Worm (Caenorhabditis elegans) whole organism, L4/young adult: Measurements from ENCODE around the gene C27C12.3.

Experiments used
- W03F9.2 ChIP-seq: fragments of 150-350 bp; optimal IDR thresholded peaks from 2 replicates; lab custom pipeline; 2014; ENCODE audit warnings: missing biosample characterization, missing genetic modification characterization
- dao-5 ChIP-seq: sonication (generic microtip); optimal IDR thresholded peaks from 2 replicates; lab custom pipeline; 2016; ENCODE audit warnings: missing genotype, missing genetic modification characterization, moderate library complexity, missing compliant biosample characterization
- him-1 ChIP-seq: sonication (generic microtip); optimal IDR thresholded peaks from 2 replicates; lab custom pipeline; 2016; ENCODE audit warnings: missing genotype, missing genetic modification reagents, missing genetic modification characterization, missing compliant biosample characterization

C27C12.3 gene

DNA sequence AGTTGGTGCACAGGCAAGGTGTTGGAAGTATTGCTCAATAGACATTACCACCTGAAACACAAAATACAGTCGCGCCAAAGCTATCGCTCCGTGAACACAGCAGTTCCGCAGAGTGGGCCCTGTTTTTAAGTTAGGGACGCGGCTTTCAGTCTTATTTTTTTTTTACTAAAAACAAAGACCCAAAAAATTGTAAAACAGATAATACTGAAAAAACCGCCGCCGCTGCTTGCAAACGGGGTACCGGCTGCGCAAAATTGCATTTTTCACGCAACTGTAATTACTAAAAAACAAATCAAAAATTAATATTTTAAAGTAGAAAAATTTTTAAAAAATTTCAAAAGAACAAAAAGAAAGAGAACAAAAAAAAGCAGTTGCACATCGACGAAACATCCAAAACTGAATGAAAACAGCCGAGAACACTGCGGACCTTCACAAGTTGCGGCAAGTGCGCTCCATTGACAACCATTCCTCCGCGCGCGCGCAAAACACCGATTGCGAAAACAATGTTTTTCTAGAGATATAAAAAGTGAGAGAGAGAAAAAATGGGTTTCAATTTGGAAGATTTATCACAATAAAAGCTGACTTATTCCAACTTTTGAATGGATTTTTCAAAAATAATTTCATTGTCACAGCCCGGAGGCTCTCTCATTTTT is 7.3 kb upstream of the C27C12.3 start, which contains the start of gene F31F6.3:
Gene F31F6.3 (minus strand): TSS at position 51 of the 653 bp plus-strand sequence.
- TF ChIP-seq dao-5 (tag; lab: Kevin White, UChicago) (no peak), W03F9.2 (tag; lab: Kevin White, UChicago) (no peak), him-1 (tag; lab: Kevin White, UChicago) (no peak)

DNA sequence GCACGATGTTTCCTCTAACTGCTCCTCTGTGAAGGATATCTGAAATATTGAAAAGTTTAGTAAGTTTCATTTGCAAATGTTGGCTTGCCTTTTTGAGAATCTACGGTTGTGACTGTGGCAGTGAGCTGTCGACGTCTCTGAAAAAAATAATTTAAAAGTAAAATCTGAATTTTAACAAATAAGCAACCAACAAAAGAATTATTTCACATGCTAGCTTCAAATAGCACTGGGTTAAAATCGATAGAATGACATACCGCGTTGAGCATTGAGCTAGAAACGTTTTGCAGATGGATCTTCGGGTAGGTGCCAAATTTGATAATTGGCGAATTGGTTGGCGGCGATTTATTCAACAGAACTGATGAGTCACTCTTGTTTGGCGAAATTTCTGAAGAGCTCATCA is 6.1 kb upstream of the C27C12.3 start, which contains the start of gene F31F6.2:
Gene F31F6.2 (minus strand): TSS at position 101 of the 400 bp plus-strand sequence.
- no peak for TF ChIP-seq dao-5 (tag; lab: Kevin White, UChicago)
- no peak for TF ChIP-seq W03F9.2 (tag; lab: Kevin White, UChicago)
- TF ChIP-seq him-1 (tag; lab: Kevin White, UChicago) = no peak

DNA sequence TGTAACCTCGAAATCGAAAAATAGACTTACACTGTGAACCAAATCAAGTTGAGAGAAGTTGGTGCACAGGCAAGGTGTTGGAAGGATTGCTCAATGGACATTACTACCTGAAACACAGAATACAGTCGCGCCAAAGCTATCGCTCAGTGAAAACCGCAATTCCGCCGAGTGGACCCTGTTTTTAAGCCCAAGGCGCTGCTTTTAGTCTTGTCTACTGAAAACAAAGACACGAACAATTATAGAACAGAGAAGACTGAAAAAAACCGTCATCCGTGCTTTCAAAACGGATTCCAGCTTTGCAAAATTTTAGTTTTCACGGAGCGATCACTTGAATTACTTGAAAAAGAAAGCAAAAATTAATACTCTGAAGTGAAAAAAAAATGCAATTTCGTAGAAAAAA is 2.6 kb upstream of the C27C12.3 start, which contains the start of gene F31F6.1:
Gene F31F6.1 (minus strand): TSS at position 101 of the 400 bp plus-strand sequence.
- TF ChIP-seq dao-5 (tag; lab: Kevin White, UChicago) (no peak), him-1 (tag; lab: Kevin White, UChicago) (no peak), W03F9.2 (tag; lab: Kevin White, UChicago) (no peak)

DNA sequence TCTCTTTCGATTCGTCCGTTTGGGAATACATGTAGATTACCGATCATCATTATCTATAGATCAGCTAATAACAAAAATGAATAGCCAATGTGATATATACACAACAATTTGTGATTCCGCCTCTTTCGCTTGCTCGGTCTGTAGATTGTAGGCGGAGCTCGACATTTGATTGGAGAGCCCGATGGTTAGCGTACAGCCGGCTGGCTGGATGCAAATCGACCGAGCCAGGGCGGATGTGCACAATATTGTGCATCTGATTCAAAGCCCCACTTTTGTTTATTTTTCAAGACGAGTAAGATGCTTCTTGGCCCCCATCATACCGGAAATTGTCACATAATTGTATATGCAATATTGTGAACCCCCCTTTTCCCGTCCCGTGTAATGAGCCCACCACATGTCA is 3.9 kb downstream of the C27C12.3 start, which contains the start of gene dmd-4:
Gene dmd-4 (minus strand): TSS at position 101 of the 400 bp plus-strand sequence.
- no peak for TF ChIP-seq him-1 (tag; lab: Kevin White, UChicago)
- TF ChIP-seq W03F9.2 (tag; lab: Kevin White, UChicago) = no peak
- TF ChIP-seq dao-5 (tag; lab: Kevin White, UChicago) = no peak

DNA sequence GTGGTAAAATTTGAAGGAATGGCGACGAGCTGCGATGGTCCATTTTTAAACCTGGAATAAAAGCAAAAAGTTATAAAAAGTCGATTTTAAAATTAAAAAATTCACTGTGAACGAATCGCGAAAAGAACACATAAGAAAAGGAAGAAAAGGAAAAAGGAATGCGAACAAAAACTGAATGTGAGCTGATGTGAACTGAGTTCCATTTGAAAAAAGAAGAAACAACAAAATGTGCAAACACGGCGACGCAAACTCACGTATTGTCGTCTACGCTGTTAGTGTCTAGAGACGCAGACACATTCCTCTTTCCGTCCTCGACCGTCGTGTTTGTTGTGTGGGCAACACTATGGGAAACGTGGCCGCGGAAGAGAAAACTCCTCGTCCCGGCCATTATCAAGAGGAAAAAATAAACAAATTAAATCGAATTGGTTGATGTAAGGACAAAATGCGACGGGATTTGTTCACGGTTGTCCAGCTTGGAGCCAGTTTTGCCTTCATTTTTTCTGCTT is 11.9 kb downstream of the C27C12.3 start, which contains the start of the genes C27C12.1 and C27C12.4:
Gene C27C12.1 (minus strand): TSS at position 51 of the 506 bp plus-strand sequence.
Gene C27C12.4 (plus strand): TSS at position 375 of the 506 bp plus-strand sequence.
- TF ChIP-seq him-1 (tag; lab: Kevin White, UChicago) (peak; percentile 63), dao-5 (tag; lab: Kevin White, UChicago) (no peak)

DNA sequence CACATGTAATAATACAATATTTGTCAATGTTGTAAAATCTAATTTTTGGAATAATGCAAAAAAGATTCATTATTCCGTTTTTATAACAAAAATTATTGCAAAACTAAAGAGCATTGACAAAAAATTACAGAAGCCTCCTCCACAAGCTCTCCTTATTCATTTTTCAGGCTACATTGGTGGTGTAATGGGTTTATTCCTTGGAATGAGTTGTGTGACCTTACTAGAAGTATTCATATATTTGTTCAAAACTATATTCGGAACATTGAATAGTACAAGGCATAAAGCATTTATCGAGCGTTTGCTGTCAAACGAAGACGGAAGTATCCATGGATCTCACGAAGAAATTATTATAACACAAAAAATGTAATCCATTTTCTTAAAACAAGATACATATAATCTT is 13.7 kb downstream of the C27C12.3 start:
- no peak for TF ChIP-seq him-1 (tag; lab: Kevin White, UChicago)
- no peak for TF ChIP-seq W03F9.2 (tag; lab: Kevin White, UChicago)
- TF ChIP-seq dao-5 (tag; lab: Kevin White, UChicago) = no peak

DNA sequence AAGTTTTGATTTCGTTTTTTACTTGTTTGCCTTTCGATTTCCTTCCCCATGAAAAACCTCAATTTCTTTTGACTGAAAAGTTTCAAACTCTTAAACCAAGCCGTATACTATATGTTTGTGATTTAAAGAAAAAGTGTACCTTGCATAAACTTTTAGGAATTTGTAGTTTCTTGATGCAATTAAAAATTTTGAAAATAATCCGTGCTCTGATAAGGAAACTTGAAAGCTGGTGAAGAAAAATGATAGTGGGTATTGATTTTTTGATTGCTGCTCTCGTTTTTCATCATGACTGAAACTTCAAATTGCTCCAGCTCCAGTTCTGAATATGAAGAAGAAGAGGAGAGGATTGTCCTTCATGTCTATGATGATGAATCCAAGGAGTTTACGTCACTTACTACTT is 16.6 kb downstream of the C27C12.3 start, which contains the start of gene acd-3:
Gene acd-3 (plus strand): TSS at position 222 of the 400 bp plus-strand sequence.
- no peak for TF ChIP-seq him-1 (tag; lab: Kevin White, UChicago)
- TF ChIP-seq W03F9.2 (tag; lab: Kevin White, UChicago) = no peak
- no peak for TF ChIP-seq dao-5 (tag; lab: Kevin White, UChicago)

DNA sequence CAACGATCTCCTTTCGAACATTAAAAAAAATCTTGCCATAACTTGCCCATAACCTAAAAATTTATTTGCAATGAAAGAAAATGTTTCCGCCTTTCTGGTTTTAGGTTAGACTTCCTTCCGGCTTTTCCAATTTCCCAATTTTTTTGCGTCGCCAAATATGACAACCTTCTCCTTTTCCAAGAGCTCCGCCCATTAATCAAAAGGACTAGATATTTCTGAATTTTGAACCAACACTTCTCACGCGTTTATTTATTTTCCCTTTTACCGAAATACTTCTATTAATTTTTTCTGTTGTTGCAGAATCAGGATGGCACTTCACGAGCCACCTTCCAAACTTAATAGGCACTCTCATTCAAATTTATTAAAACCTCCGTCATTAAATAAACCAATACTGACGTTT is 20.0 kb downstream of the C27C12.3 start, which contains the start of gene egrh-1:
Gene egrh-1 (plus strand): TSS at position 301 of the 400 bp plus-strand sequence.
- TF ChIP-seq dao-5 (tag; lab: Kevin White, UChicago) = no peak
- no peak for TF ChIP-seq him-1 (tag; lab: Kevin White, UChicago)
- TF ChIP-seq W03F9.2 (tag; lab: Kevin White, UChicago) = no peak

DNA sequence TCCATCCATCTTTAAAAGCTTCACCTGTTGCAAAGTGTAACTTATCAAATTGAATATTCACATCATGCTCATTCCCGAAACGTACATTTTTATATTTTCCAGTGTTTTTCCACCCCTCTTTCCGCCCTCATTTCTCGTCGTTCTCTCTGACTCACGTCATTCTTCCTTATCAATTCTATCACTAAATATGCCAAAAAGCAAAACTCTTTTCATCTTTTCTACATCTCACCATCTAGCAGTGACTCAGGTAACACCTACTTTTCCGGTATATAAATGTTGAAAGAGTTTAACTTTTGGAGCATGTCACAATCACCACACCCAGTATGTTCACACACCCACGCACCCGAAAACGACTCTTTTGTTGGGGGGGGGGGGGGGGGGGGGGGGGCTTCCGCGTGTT is 21.2 kb downstream of the C27C12.3 start:
- TF ChIP-seq W03F9.2 (tag; lab: Kevin White, UChicago) (no peak), dao-5 (tag; lab: Kevin White, UChicago) (no peak), him-1 (tag; lab: Kevin White, UChicago) (no peak)

DNA sequence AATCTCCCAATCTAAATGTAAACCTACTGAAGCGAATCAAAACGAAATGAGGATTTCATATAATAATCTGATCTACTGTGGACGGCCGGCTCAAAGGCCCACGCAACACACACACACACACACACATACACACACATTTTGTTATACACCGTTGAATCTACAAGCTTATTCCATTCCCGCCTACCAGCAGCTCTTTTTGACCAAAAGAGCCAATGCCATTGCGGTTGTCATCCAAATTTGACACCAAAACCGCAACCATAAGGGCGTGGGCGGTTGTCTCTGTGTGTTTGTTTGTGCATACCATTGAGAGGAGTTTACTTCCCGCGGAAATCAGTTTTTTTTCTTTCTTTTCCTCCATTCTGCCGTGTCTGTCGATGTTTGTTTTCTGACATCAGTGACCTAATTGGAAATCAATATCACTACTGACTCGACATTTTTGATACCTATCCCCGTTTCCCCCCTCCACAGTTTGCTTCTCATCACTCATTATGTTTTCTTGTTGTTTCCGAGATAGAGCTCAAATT is 22.7 kb downstream of the C27C12.3 start:
- TF ChIP-seq W03F9.2 (tag; lab: Kevin White, UChicago) (no peak), him-1 (tag; lab: Kevin White, UChicago) (no peak), dao-5 (tag; lab: Kevin White, UChicago) (no peak)

DNA sequence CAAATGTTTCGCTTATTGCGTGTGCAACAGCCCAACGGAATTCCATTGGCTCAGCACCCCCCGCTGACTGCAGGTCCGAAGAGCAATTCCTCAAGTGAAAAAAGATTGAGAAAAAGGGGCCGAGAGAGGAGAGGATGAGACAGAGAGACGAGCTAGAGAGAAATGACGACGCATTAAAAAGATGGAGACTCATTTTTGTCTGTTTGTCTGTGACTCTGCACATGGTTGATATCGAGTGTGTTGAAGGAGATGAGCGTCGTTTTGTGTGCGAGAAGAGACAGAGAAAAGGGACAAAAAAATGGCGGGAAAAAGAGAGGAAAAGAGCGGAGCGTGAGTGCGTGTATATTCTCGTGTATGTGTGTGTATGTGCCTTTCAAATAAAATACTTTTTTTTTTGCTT is 24.6 kb downstream of the C27C12.3 start:
- TF ChIP-seq dao-5 (tag; lab: Kevin White, UChicago) (no peak), W03F9.2 (tag; lab: Kevin White, UChicago) (peak; percentile 78), him-1 (tag; lab: Kevin White, UChicago) (peak; percentile 85)

DNA sequence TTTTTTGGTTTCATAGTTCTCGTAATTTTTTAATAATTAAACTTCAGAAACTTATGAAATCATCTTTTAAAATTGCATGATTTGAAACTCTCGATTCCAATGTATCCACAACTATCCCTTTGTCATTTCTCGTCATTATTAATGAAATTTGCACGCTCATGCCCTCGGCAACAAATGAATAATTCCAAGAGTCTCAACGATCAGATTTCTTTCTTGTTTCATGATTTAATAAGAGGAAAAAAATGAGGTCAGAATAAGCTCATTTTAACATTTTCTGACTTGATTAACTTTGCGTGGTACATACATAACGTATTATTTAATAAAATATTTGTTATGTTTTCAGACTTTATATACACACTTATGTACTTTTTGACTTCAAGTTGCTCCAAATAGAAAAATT is 27.3 kb downstream of the C27C12.3 start:
- no peak for TF ChIP-seq W03F9.2 (tag; lab: Kevin White, UChicago)

DNA sequence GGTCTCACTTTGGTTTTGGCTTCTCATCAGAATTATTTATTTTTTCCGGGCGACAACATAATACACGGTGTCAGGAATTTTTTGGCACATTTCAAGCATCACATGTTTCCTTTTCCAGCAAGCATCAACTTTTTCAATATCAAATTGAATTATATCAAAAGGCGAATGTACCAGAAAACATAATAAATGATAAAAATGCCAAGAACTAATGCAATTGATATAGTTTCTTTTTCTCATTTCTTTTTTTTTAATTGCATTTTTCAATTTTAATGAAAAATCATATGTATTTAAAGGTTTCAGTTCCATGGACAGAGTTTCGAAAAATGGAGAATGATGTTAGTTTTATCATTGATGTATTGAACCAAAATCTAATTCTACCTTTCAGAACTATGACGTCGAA is 34.1 kb downstream of the C27C12.3 start, which contains the start of gene dpf-2:
Gene dpf-2 (plus strand): TSS at position 301 of the 400 bp plus-strand sequence.
- TF ChIP-seq him-1 (tag; lab: Kevin White, UChicago) = no peak
